Fruit fly (Drosophila melanogaster) whole organism: ENCODE measurements around the gene Cpsf73.

ENCODE experiments used
- CG8478 ChIP-seq: fragments of >200 bp; optimal IDR thresholded peaks from 2 replicates; lab custom pipeline; 2018; ENCODE audit warnings: inconsistent platforms
- Dll ChIP-seq: fragments of >200 bp; optimal IDR thresholded peaks from 2 replicates; lab custom pipeline; 2017
- EcR ChIP-seq, 2 experiments: fragments of >200 bp; optimal IDR thresholded peaks; 2 replicates each; lab custom pipeline; 2017; ENCODE audit warnings: missing biosample characterization in 2 of 2, missing genetic modification characterization in 2 of 2, missing genetic modification reagents in 2 of 2
- pan ChIP-seq: fragments of >200 bp; optimal IDR thresholded peaks from 2 replicates; lab custom pipeline; 2017
- psq ChIP-seq: fragments of >200 bp; optimal IDR thresholded peaks from 2 replicates; lab custom pipeline; 2017
- usp ChIP-seq: fragments of >200 bp; optimal IDR thresholded peaks from 2 replicates; lab custom pipeline; 2017; ENCODE audit warnings: missing biosample characterization, missing genetic modification characterization, mixed read lengths

The Cpsf73 gene

dm6 chr3R:18663525-18663924, at the start of gene Cpsf73, which contains the start of gene Gos28:
Cpsf73 (minus strand) TSS chr3R:18663552.
Gos28 (plus strand) TSS chr3R:18663738.
- TF ChIP-seq Dll (no peak), psq (lab: Kevin White, UChicago) (no peak), pan (lab: Kevin White, UChicago) (no peak), usp (GFP tag; lab: Kevin White, UChicago) (no peak)

dm6 chr3R:18707492-18707891, 44.1 kb upstream of the Cpsf73 start:
- TF ChIP-seq psq (lab: Kevin White, UChicago) (no peak), Dll (no peak), pan (lab: Kevin White, UChicago) (no peak), usp (GFP tag; lab: Kevin White, UChicago) (no peak), CG8478 (lab: Kevin White, UChicago) (no peak), EcR (GFP tag; optimal IDR thresholded peaks at IDR 0.05; lab: Kevin White, UChicago) (no peak)

- TF ChIP-seq usp (GFP tag; lab: Kevin White, UChicago) (no peak), psq (lab: Kevin White, UChicago) (no peak), EcR (GFP tag; optimal IDR thresholded peaks at IDR 0.05; lab: Kevin White, UChicago) (no peak)
These were observed 42.9 kb upstream of the Cpsf73 start for dm6 chr3R:18706289-18706688.

dm6 chr3R:18705150-18705549, 41.8 kb upstream of the Cpsf73 start, which contains the start of the genes ChAT and VAChT:
ChAT (plus strand) TSS chr3R:18705501.
VAChT (plus strand) TSS chr3R:18705501.
- no peak for TF ChIP-seq usp (GFP tag; lab: Kevin White, UChicago)
- TF ChIP-seq pan (lab: Kevin White, UChicago), result no peak
- TF ChIP-seq CG8478 (lab: Kevin White, UChicago), result no peak
- no peak for TF ChIP-seq psq (lab: Kevin White, UChicago)
- no peak for TF ChIP-seq Dll
- no peak for TF ChIP-seq EcR (GFP tag; optimal IDR thresholded peaks at IDR 0.05; lab: Kevin White, UChicago)

dm6 chr3R:18703514-18703913, 40.2 kb upstream of the Cpsf73 start:
- TF ChIP-seq EcR (GFP tag; optimal IDR thresholded peaks at IDR 0.05; lab: Kevin White, UChicago), result no peak
- no peak for TF ChIP-seq usp (GFP tag; lab: Kevin White, UChicago)

dm6 chr3R:18698855-18699569, 35.7 kb upstream of the Cpsf73 start:
- no peak for TF ChIP-seq Dll
- no peak for TF ChIP-seq psq (lab: Kevin White, UChicago)
- no peak for TF ChIP-seq pan (lab: Kevin White, UChicago)
- TF ChIP-seq CG8478 (lab: Kevin White, UChicago), result no peak
- TF ChIP-seq EcR (GFP tag; optimal IDR thresholded peaks at IDR 0.05; lab: Kevin White, UChicago), result no peak
- TF ChIP-seq usp (GFP tag; lab: Kevin White, UChicago), result no peak

- TF ChIP-seq psq (lab: Kevin White, UChicago), result no peak
- no peak for TF ChIP-seq usp (GFP tag; lab: Kevin White, UChicago)
- TF ChIP-seq CG8478 (lab: Kevin White, UChicago), result no peak
- no peak for TF ChIP-seq EcR (GFP tag; optimal IDR thresholded peaks at IDR 0.05; lab: Kevin White, UChicago)
- TF ChIP-seq Dll, result no peak
These were observed 31.6 kb upstream of the Cpsf73 start, which contains the start of gene CG34282 for dm6 chr3R:18694952-18695351. CG34282 (plus strand) TSS chr3R:18695252.

- TF ChIP-seq pan (lab: Kevin White, UChicago), result no peak
- TF ChIP-seq psq (lab: Kevin White, UChicago), result no peak
- TF ChIP-seq Dll, result no peak
- TF ChIP-seq EcR (GFP tag; optimal IDR thresholded peaks at IDR 0.05; lab: Kevin White, UChicago), result no peak
- no peak for TF ChIP-seq usp (GFP tag; lab: Kevin White, UChicago)
- TF ChIP-seq CG8478 (lab: Kevin White, UChicago), result no peak
These were observed 30.3 kb upstream of the Cpsf73 start, which contains the start of gene CG14300 for dm6 chr3R:18693611-18694010. CG14300 (minus strand) TSS chr3R:18693711.

dm6 chr3R:18692619-18693018, 29.3 kb upstream of the Cpsf73 start, which contains the start of gene Muc91C:
Muc91C (minus strand) TSS chr3R:18692719.
- no peak for TF ChIP-seq usp (GFP tag; lab: Kevin White, UChicago)
- no peak for TF ChIP-seq psq (lab: Kevin White, UChicago)

dm6 chr3R:18681054-18681453, 17.7 kb upstream of the Cpsf73 start:
- TF ChIP-seq usp (GFP tag; lab: Kevin White, UChicago) (no peak), Dll (no peak), psq (lab: Kevin White, UChicago) (no peak), EcR (GFP tag; optimal IDR thresholded peaks at IDR 0.05; lab: Kevin White, UChicago) (no peak), CG8478 (lab: Kevin White, UChicago) (no peak), pan (lab: Kevin White, UChicago) (no peak)

dm6 chr3R:18680332-18680731, 17.0 kb upstream of the Cpsf73 start, which contains the start of the genes CG46318 and ChT:
CG46318 (plus strand) TSS chr3R:18680604.
ChT (plus strand) TSS chr3R:18680604.
- TF ChIP-seq Dll (no peak), psq (lab: Kevin White, UChicago) (no peak)

dm6 chr3R:18677500-18677940, 14.2 kb upstream of the Cpsf73 start, which contains the start of the genes dind and CG7706:
dind (minus strand) TSS chr3R:18677539.
CG7706 (plus strand) TSS chr3R:18677818.
- TF ChIP-seq usp (GFP tag; lab: Kevin White, UChicago), result no peak
- no peak for TF ChIP-seq CG8478 (lab: Kevin White, UChicago)
- no peak for TF ChIP-seq pan (lab: Kevin White, UChicago)
